Worm (Caenorhabditis elegans): ENCODE data around the gene T01D1.8.

Gene T01D1.8

ce11 chrII:232641-233040, 46.1 kb downstream of the T01D1.8 start, which contains the start of gene Y43H11AL.1:
Y43H11AL.1 (minus strand) TSS chrII:232741.
- TF ChIP-seq ceh-79 (tag; optimal IDR thresholded peaks at IDR 0.05), result no peak
- TF ChIP-seq ekl-4 (GFP tag; IDR thresholded peaks at IDR 0.05), result no peak
- no peak for TF ChIP-seq attf-6 (GFP tag; IDR thresholded peaks at IDR 0.05)
- no peak for TF ChIP-seq D2030.7 (GFP tag; IDR thresholded peaks at IDR 0.05)
- TF ChIP-seq nhr-179 (tag; optimal IDR thresholded peaks at IDR 0.05), result no peak
- TF ChIP-seq snpc-4 (GFP tag; optimal IDR thresholded peaks at IDR 0.05), result no peak
- TF ChIP-seq snpc-4 (tag; optimal IDR thresholded peaks at IDR 0.05), result no peak
- TF ChIP-seq C17E4.6 (GFP tag; IDR thresholded peaks at IDR 0.05), result no peak
- no peak for TF ChIP-seq F57C9.4 (tag; optimal IDR thresholded peaks at IDR 0.05)
- TF ChIP-seq zfh-2 (GFP tag; conservative IDR thresholded peaks at IDR 0.05), result no peak
- no peak for TF ChIP-seq hrde-1 (tag; optimal IDR thresholded peaks at IDR 0.05; ENCODE audit: borderline replicate concordance)

DNA sequence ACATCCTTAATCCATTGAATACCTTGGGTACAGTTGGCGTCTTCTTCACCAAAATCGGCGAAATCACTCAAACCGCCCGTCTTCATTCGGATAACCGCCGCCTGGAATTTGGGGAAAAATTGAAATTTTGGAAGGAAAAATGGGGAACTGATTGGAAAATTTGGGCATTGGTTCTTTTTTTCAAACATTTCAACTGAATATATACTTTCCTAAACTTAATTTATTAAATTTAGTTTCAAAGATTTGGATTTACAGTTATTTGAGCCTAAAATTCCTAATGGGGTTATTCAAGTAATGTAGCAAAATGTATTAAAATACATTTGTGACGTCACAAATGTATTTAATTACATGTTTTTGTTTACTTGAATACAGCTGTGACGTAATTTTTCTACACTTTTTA, 51.2 kb downstream of the T01D1.8 start, which contains the start of gene laat-1:
Gene laat-1 (minus strand): TSS at position 101 of the 400 bp plus-strand sequence.
- TF ChIP-seq ets-4 (GFP tag; optimal IDR thresholded peaks at IDR 0.05) (no peak), K11D2.4 (GFP tag; IDR thresholded peaks at IDR 0.05) (no peak), lsl-1 (GFP tag; optimal IDR thresholded peaks at IDR 0.05) (no peak), bed-1 (GFP tag; IDR thresholded peaks at IDR 0.05) (0 out of 2 replicates have a peak, but pooled peaks have one; percentile 22)

DNA sequence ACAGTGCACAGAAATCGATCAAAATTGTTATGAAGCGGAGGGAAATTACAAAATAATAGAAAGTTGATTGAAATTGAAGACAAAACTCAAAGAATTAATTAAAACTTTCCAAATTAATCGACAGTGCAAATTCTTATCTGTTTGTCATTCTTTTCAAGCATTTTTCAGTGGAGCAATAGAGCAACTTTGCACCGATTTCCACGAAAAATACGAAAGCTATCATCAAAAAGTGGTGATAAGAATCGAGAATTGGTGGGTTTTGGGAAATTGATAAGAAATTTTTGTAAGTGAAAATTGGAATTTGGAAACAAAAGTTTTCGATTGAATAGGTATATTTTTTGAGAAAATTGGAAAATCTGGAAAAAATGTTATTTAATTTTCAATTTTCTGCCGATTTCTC, 53.5 kb downstream of the T01D1.8 start:
- no peak for TF ChIP-seq hlh-12 (tag; optimal IDR thresholded peaks at IDR 0.05)
- TF ChIP-seq dpff-1 (tag; optimal IDR thresholded peaks at IDR 0.05), result no peak
- no peak for TF ChIP-seq fkh-3 (tag; optimal IDR thresholded peaks at IDR 0.05)
- TF ChIP-seq B0035.1 (tag; optimal IDR thresholded peaks at IDR 0.05), result no peak
- peak; percentile 72 for TF ChIP-seq nhr-80 (tag; optimal IDR thresholded peaks at IDR 0.05)
